Worm (Caenorhabditis elegans): ENCODE data around the gene str-233.
A peak's percentile ranks its signal among the peaks of the same experiment; 100 is the strongest.
"Not testable (repeated sequence)": the region's sequence is repeated elsewhere in the genome, so short reads cannot be mapped to it uniquely, and the experiment has no call there.

Gene str-233

ce11 chrV:16041925-16042742 lies 32.7 kb upstream of the str-233 start, which contains the start of the genes his-2 and his-1:
his-2 (minus strand) TSS chrV:16042283.
his-1 (plus strand) TSS chrV:16042520.
- TF ChIP-seq set-16 (GFP tag; IDR thresholded peaks at IDR 0.05) = peak; percentile 81

ce11 chrV:16041412-16041811 lies 31.9 kb upstream of the str-233 start:
- TF ChIP-seq nhr-111 (GFP tag; optimal IDR thresholded peaks at IDR 0.05) (no peak), ceh-28 (tag; optimal IDR thresholded peaks at IDR 0.05) (no peak), tag-97 (GFP tag; IDR thresholded peaks at IDR 0.05) (no peak), dpl-1 (GFP tag; optimal IDR thresholded peaks at IDR 0.05) (no peak), unc-130 (GFP tag; optimal IDR thresholded peaks at IDR 0.05) (no peak), T20F7.1 (GFP tag; optimal IDR thresholded peaks at IDR 0.05) (no peak), ces-1 (GFP tag; optimal IDR thresholded peaks at IDR 0.05) (no peak)

ce11 chrV:16040848-16041247 lies 31.4 kb upstream of the str-233 start:
- TF ChIP-seq set-16 (GFP tag; IDR thresholded peaks at IDR 0.05) = peak; percentile 47; the same call in 1 of the 2 replicates

- TF ChIP-seq spr-1 (tag; optimal IDR thresholded peaks at IDR 0.05) = peak; percentile 40
- TF ChIP-seq mes-2 (tag; optimal IDR thresholded peaks at IDR 0.05; ENCODE audit: poor library complexity, severe bottlenecking) = peak; percentile 80
- peak; percentile 94 for TF ChIP-seq aha-1 (tag)
- peak; percentile 48 for TF ChIP-seq dpl-1 (GFP tag; optimal IDR thresholded peaks at IDR 0.05)
- peak; percentile 74 for TF ChIP-seq nhr-25 (tag; optimal IDR thresholded peaks at IDR 0.05; ENCODE audit: borderline replicate concordance, insufficient read depth)
- peak; percentile 98 for TF ChIP-seq dve-1 (tag; optimal IDR thresholded peaks at IDR 0.05; ENCODE audit: insufficient read depth)
- peak; percentile 83 for TF ChIP-seq nhr-102 (tag; optimal IDR thresholded peaks at IDR 0.05)
- peak; percentile 53 for TF ChIP-seq dmd-6 (GFP tag; IDR thresholded peaks at IDR 0.05)
- peak; percentile 72; the same call in 1 of the 2 replicates for TF ChIP-seq nhr-42 (GFP tag; IDR thresholded peaks at IDR 0.05)
- peak; percentile 64 for TF ChIP-seq nhr-28 (tag; optimal IDR thresholded peaks at IDR 0.05)
- peak; percentile 32 for TF ChIP-seq rbr-2 (tag; optimal IDR thresholded peaks at IDR 0.05)
- TF ChIP-seq mep-1 (tag; optimal IDR thresholded peaks at IDR 0.05) = peak; percentile 75
- TF ChIP-seq nhr-6 (tag; optimal IDR thresholded peaks at IDR 0.05) = peak; percentile 5
- peak; percentile 62; the same call in 1 of the 2 replicates for TF ChIP-seq php-3 (GFP tag; IDR thresholded peaks at IDR 0.05)
- not testable (repeated sequence) for TF ChIP-seq daf-16 (GFP tag; optimal IDR thresholded peaks at IDR 0.05)
- TF ChIP-seq daf-16 (tag; optimal IDR thresholded peaks at IDR 0.05) = peak; percentile 73
- TF ChIP-seq nhr-48 (tag; optimal IDR thresholded peaks at IDR 0.05) = peak; percentile 37
- TF ChIP-seq duxl-1 (tag; optimal IDR thresholded peaks at IDR 0.05; ENCODE audit: poor library complexity) = peak; percentile 85
- TF ChIP-seq lin-38 (GFP tag; IDR thresholded peaks at IDR 0.05) = peak; percentile 23
- peak; percentile 74 for TF ChIP-seq hlh-11 (tag; optimal IDR thresholded peaks at IDR 0.05)
Observed at ce11 chrV:16040140-16040827, 30.8 kb upstream of the str-233 start, which contains the start of the genes his-4 and his-3. his-4 (minus strand) TSS chrV:16040515. his-3 (plus strand) TSS chrV:16040808.

ce11 chrV:16036166-16036565 lies 26.7 kb upstream of the str-233 start, which contains the start of gene T10C6.10:
T10C6.10 (plus strand) TSS chrV:16036413.
- TF ChIP-seq lir-3 (tag; optimal IDR thresholded peaks at IDR 0.05) (no peak), fkh-10 (GFP tag; optimal IDR thresholded peaks at IDR 0.05) (no peak), tra-1 (GFP tag; IDR thresholded peaks at IDR 0.05) (no peak), lin-1 (GFP tag; IDR thresholded peaks at IDR 0.05) (no peak), ceh-44 (GFP tag; IDR thresholded peaks at IDR 0.05) (no peak), daf-8 (GFP tag; IDR thresholded peaks at IDR 0.05) (no peak), unc-39 (tag; optimal IDR thresholded peaks at IDR 0.05) (no peak), zag-1 (tag; optimal IDR thresholded peaks at IDR 0.05) (no peak), madf-5 (GFP tag; IDR thresholded peaks at IDR 0.05) (no peak), Y105C5A.15 (GFP tag; IDR thresholded peaks at IDR 0.05) (no peak), mdt-29 (GFP tag; IDR thresholded peaks at IDR 0.05) (no peak), jun-1 (tag; optimal IDR thresholded peaks at IDR 0.05) (no peak), R02D3.7 (tag; optimal IDR thresholded peaks at IDR 0.05) (no peak)

Measured in whole organism, L4 larva.